Worm (Caenorhabditis elegans) whole organism, L4/young adult: ENCODE measurements around the gene Y23B4A.1.
A peak's percentile ranks its signal among the peaks of the same experiment; 100 is the strongest.

Source experiments
- W03F9.2 ChIP-seq: fragments of 150-350 bp; optimal IDR thresholded peaks from 2 replicates; lab custom pipeline; 2014; ENCODE audit warnings: missing biosample characterization, missing genetic modification characterization
- dao-5 ChIP-seq: sonication (generic microtip); optimal IDR thresholded peaks from 2 replicates; lab custom pipeline; 2016; ENCODE audit warnings: missing genotype, missing genetic modification characterization, moderate library complexity, missing compliant biosample characterization
- him-1 ChIP-seq: sonication (generic microtip); optimal IDR thresholded peaks from 2 replicates; lab custom pipeline; 2016; ENCODE audit warnings: missing genotype, missing genetic modification reagents, missing genetic modification characterization, missing compliant biosample characterization

Y23B4A.1 gene

DNA sequence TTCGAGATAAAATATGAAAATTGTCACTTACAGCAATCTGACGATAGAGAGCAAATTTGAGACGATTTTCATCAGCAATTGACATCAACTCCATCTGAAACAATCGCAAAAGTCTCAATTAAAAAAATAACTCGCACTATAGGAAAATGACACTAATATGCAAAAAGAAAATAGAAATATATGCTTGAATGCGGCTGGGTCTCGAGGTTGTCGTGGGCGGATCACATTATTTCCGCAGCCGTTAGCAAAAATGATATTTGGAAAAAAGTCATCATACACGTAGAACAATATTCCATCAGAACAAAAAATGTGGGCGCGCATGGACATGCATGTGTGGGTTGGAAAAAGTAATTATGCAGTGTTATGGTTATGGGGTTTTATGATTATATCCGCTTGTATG is at the start of gene Y23B4A.1:
Y23B4A.1 (minus strand) TSS at position 101 of the 400 bp plus-strand sequence.
- no peak for TF ChIP-seq him-1 (tag; lab: Kevin White, UChicago)
- TF ChIP-seq W03F9.2 (tag; lab: Kevin White, UChicago) = no peak
- TF ChIP-seq dao-5 (tag; lab: Kevin White, UChicago) = no peak

DNA sequence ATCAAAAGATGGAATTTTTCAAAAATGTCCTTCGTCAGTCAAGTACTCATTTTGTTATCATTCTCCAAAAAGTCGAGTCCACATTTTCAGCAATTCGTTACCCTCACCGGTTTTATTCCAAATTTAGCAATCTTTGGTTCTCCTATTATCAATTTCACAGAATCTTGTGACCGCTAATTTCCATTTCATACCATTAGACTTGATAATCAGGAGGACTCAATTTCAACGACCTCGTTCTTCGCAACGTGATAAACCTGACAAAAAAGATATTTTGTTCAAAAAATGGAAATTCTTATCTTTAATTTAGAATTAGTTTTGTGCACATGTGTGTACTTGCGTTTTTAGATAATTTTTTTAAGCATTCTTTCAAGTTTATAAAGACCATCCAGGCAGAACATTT is 45.4 kb upstream of the Y23B4A.1 start:
- no peak for TF ChIP-seq dao-5 (tag; lab: Kevin White, UChicago)
- no peak for TF ChIP-seq W03F9.2 (tag; lab: Kevin White, UChicago)
- TF ChIP-seq him-1 (tag; lab: Kevin White, UChicago) = no peak

DNA sequence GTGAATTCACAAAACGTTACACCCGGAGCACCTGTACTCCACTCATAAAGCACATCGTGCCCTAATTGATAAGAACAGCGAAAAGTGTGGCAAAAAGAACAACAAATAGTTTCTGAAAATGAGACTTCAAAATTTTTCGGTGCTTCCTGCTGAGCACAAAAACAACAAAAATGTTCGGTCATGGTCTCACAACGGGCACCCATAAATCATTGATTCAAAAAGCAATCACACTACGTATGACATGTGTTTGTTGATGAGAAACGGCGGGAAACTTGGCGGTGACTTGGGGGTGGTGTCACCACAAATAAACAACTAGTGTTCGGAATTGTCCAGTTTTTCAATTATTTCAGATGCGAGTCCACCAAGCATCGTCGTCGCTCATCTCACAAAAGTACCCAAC is 43.7 kb upstream of the Y23B4A.1 start:
- TF ChIP-seq dao-5 (tag; lab: Kevin White, UChicago) = no peak
- TF ChIP-seq him-1 (tag; lab: Kevin White, UChicago) = no peak

DNA sequence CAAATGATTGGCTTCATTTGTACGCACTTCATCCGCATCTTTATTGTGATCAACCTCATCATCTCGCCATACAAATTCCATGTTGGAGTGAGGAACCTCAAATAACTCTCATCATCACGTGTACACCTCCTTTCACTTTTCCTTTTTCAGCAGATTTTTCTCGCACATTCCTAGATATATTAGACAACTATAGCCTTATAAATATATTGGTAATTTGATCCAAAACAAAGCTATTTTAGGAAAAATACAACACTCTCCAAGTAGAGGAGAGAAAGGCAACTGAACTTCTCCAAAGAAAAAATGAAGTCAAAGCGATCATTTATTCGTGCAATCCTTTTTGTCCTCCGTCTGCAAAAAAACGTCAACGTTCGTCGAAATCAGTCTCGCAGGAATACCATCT is 41.6 kb upstream of the Y23B4A.1 start, which contains the start of gene R07E4.1:
R07E4.1 (plus strand) TSS at position 301 of the 400 bp plus-strand sequence.
- no peak for TF ChIP-seq dao-5 (tag; lab: Kevin White, UChicago)

DNA sequence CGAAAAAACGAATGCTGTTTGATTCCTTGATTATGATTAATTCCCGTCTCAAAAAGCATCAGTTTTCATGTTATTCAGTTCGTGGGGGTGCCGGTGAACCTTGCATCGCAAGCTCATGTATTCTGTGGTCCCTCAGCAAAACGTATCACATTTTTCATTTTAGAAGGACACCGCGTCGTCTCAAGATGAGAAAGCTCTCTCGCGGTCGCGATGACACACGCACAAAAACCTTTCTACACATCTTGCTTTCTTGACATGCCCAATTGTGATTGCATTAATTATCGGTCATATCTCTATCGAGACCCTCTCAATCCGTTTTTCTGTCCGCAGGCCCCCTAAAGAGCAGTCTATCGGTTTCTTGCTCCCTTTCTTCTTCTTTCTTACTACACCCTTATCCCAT is 38.9 kb upstream of the Y23B4A.1 start:
- TF ChIP-seq W03F9.2 (tag; lab: Kevin White, UChicago) (no peak), dao-5 (tag; lab: Kevin White, UChicago) (no peak), him-1 (tag; lab: Kevin White, UChicago) (no peak)

DNA sequence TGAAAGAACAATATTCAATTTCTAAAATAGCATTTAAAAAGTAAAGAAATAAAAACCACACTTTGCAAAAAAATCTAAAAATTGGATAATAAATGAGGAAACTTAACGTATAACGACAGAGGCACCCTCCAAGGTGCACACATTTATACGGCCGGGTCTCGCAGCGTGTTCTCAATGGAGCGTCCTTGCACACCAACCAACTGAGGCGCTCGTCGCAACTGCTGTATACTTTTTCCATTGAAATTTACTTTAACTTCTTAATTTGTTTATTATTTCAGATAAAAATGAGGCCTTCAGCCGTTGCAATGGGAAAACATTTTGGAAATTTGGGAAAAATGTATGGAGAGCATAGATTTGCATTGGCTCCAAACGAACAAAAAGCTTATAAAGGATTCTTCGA is 36.0 kb upstream of the Y23B4A.1 start, which contains the start of the genes R07E4.5 and R07E4.3:
R07E4.5 (minus strand) TSS at position 1 of the 400 bp plus-strand sequence.
R07E4.3 (plus strand) TSS at position 285 of the 400 bp plus-strand sequence.
- TF ChIP-seq dao-5 (tag; lab: Kevin White, UChicago) (no peak), W03F9.2 (tag; lab: Kevin White, UChicago) (peak; percentile 63), him-1 (tag; lab: Kevin White, UChicago) (peak; percentile 8)

DNA sequence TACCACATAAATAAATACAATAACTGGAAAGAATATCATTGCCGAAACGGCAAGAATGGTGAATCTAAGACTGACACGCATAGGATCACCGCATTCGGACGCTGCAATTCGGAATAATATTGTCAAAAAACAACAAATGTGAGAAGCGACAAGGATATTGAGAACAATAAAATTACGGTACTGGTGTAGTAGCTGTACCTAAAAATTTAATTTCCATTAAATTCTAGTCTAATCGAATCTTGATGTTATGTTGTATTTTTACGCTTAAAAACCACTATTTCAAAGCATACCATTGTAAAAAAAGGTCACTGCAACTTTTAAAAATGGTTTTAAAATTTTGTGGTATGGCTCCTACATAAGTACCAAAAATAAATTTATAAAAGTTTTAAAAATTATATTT is 31.6 kb upstream of the Y23B4A.1 start, which contains the start of gene mig-23:
mig-23 (minus strand) TSS at position 101 of the 400 bp plus-strand sequence.
- TF ChIP-seq him-1 (tag; lab: Kevin White, UChicago) (no peak), dao-5 (tag; lab: Kevin White, UChicago) (no peak), W03F9.2 (tag; lab: Kevin White, UChicago) (no peak)

DNA sequence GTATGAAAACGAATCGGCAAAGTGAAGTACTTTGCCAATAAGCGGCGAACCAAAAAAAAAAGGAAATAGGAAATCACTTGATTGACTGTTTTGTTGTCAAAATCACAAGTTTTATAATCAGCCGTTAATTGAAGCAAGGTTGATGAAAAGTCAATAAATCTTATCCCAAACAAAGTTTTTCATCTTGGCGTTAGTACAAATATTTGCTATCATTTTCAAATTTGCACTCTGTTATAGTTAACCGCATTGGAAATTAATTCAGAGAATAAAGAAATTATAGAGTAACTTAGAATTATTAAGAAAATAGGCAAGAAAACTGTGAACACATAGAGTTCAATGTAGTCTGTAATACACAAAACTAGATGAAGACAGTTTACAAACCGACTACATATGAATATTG is 27.3 kb upstream of the Y23B4A.1 start, which contains the start of gene acs-17:
acs-17 (minus strand) TSS at position 23 of the 400 bp plus-strand sequence.
- no peak for TF ChIP-seq W03F9.2 (tag; lab: Kevin White, UChicago)
- no peak for TF ChIP-seq him-1 (tag; lab: Kevin White, UChicago)
- TF ChIP-seq dao-5 (tag; lab: Kevin White, UChicago) = no peak

DNA sequence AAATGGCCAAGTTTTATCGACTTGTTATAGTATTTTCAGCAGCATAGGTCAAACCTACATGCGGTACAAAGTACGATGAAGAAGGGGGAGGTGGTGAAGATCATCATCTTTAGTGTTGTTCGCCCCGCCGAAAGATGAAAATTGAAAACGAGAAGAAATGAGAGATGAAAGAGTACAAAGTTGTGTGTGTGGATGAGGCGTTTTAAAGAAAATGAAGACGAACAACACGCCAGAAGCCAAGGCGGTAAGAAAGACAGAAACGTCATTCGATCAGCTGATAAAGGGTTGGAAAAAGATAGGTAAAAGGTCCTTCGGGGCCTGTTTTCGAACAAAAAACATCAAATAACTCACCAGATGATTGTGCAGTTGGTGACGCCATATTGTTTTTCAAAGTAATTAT is 26.7 kb upstream of the Y23B4A.1 start:
- no peak for TF ChIP-seq W03F9.2 (tag; lab: Kevin White, UChicago)
- TF ChIP-seq him-1 (tag; lab: Kevin White, UChicago) = no peak
- no peak for TF ChIP-seq dao-5 (tag; lab: Kevin White, UChicago)

DNA sequence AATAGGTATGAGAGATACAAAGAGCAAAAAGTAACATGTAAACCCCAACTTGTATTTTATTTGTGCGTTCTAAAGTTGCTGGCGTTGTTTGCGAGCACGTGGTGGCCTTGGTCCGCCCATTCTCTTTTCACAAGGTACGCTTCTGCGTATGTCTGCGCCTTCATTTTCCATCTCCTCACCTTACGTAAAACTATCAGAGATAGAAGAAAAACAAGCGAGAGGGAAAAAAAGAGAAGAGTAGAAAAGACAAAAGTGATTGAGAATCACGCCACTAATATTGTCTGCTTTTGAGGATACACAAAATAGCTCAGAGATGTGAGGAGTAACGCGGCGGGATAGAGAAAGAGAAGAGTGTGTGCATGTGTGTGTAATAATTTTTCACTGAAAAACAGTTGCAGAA is 25.0 kb upstream of the Y23B4A.1 start:
- TF ChIP-seq dao-5 (tag; lab: Kevin White, UChicago) (no peak), him-1 (tag; lab: Kevin White, UChicago) (no peak), W03F9.2 (tag; lab: Kevin White, UChicago) (peak; percentile 17)

DNA sequence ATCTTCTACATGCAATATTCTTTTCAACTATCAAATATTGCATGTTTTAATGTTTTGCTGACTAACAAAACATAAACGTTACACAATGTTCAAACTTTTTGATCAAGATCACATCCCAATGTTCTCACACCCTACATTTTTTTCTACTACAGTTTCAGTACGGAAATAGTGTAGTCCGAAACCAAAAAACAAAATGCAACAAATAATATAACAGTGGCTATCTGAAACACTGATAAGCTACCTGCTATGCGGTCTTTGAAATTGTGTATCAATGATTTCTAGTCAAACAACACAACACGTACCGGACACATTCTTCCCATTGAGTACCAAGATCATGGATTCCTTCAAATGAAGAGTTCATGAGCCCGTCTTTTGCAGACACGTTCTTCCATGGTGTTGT is 24.1 kb upstream of the Y23B4A.1 start:
- no peak for TF ChIP-seq W03F9.2 (tag; lab: Kevin White, UChicago)

DNA sequence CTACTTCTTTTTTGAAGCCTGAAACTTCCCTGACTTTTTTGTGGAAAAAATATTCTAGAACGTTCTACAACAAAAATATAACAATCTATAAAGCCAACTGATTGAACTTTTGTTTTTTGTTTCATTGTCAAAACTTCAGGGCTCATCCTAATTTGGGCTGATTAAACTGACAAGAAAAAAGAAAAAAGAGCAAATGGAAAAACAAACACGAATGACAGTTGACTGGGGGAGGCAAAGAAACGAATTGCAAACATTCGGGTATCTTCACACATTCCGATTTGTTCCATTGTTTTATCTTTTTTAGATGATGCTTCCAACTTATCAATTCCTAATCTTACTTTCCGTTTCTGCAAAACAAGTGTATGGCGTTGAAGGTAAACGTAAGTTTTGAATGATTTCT is 18.3 kb upstream of the Y23B4A.1 start, which contains the start of gene C46F4.3:
C46F4.3 (plus strand) TSS at position 301 of the 400 bp plus-strand sequence.
- TF ChIP-seq dao-5 (tag; lab: Kevin White, UChicago) (no peak), him-1 (tag; lab: Kevin White, UChicago) (no peak), W03F9.2 (tag; lab: Kevin White, UChicago) (no peak)

DNA sequence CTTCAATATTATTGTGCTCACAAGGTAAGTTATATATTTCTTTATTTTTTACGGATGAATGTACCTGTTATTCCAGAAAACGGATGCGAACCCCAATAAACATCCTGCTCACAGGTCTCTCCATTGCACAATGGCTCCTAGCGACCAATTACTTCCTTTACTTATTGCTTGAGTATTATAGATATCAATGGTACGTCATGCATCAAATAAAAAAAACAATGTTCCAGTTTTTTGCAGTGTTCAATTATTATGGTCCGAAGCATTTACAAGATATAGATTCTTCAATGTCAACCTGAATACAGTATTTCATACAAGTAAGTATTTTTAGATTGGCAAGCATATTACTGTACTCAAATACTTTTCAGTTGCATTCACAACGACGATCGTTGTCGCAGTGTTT is 15.7 kb upstream of the Y23B4A.1 start:
- no peak for TF ChIP-seq W03F9.2 (tag; lab: Kevin White, UChicago)
- no peak for TF ChIP-seq him-1 (tag; lab: Kevin White, UChicago)
- no peak for TF ChIP-seq dao-5 (tag; lab: Kevin White, UChicago)

DNA sequence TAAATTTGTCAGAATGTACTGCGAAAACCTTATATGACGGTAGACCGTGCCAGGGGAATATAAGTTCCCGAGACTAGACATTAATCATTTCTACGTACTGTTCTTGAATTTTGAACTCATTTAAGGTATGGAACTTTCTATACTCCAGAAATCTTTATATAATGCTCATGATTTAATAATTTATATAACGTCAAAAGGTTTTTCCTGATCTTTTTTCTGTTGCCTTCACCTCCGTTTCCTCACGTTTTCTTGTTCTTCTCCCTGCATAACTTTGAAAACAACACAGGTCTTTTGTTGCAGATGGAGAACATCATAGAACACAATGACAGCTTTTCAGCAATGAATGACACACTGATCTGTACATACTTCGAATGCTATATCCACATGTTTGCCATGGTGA is 13.6 kb upstream of the Y23B4A.1 start, which contains the start of gene egl-6:
egl-6 (plus strand) TSS at position 301 of the 400 bp plus-strand sequence.
- TF ChIP-seq him-1 (tag; lab: Kevin White, UChicago) (no peak), W03F9.2 (tag; lab: Kevin White, UChicago) (no peak), dao-5 (tag; lab: Kevin White, UChicago) (no peak)
